Worm (Caenorhabditis elegans): ENCODE measurements around the gene rgs-5.
A peak's percentile ranks its signal among the peaks of the same experiment; 100 is the strongest.

Gene rgs-5

DNA sequence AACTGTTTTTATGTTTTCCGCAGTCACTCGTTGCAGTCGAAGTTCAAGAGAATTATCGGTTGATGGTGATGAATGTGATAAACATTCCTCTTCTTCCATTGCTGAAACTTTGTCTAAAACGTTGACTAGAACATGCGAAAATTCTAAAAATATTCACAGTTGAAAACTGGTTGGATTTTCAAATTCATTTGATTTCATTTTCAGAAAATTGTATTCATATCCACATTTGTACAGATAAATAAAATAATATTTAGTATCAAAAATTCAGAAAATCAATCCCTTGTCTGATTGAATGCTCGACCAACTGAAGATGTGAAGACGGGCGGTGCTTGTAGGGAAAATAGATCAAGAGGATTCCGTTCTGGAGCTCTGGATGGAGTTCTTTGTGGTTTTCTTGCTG, 20.6 kb upstream of the rgs-5 start, which contains the start of gene F54E7.9:
Gene F54E7.9, minus strand, starts transcription at position 101 of the 400 bp plus-strand sequence.
- TF ChIP-seq mel-28 (tag; optimal IDR thresholded peaks at IDR 0.05; ENCODE audit: borderline replicate concordance), result no peak
- TF ChIP-seq let-526 (GFP tag; IDR thresholded peaks at IDR 0.05), result no peak
- no peak for TF ChIP-seq lin-35 (GFP tag; optimal IDR thresholded peaks at IDR 0.05)
- no peak for TF ChIP-seq nhr-27 (tag; optimal IDR thresholded peaks at IDR 0.05)
- TF ChIP-seq hlh-12 (tag; optimal IDR thresholded peaks at IDR 0.05), result no peak
- no peak for TF ChIP-seq lin-26 (GFP tag; IDR thresholded peaks at IDR 0.05)
- TF ChIP-seq akir-1 (GFP tag; optimal IDR thresholded peaks at IDR 0.05), result no peak
- TF ChIP-seq lsy-27 (tag; optimal IDR thresholded peaks at IDR 0.05; ENCODE audit: borderline replicate concordance, insufficient read depth), result no peak
- TF ChIP-seq ZK185.1 (tag; optimal IDR thresholded peaks at IDR 0.05; ENCODE audit: poor library complexity, severe bottlenecking), result no peak

DNA sequence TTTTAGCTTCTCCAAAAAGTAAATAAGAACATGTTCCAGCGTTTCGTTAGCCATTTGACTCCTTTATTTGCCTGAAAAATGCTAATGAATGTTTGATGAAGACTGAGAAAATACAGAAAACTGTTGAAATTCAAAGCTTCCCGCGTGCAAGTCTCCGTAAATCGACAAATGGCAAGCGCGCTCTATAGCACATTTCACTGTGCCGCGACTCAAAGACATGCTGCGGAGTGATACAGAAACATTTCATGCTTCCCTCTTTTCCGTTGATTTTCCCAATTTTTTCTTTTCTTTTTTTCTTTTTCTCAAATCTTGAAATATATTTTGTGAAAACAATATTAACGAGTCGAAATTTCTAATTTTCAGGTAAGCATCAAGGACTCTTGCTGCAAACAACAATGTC, 19.4 kb upstream of the rgs-5 start, which contains the start of the genes ska-3 and rps-12:
Gene ska-3, minus strand, starts transcription at position 71 of the 400 bp plus-strand sequence.
Gene rps-12, plus strand, starts transcription at position 364 of the 400 bp plus-strand sequence.
- peak; percentile 94 for TF ChIP-seq C17E4.6 (GFP tag; IDR thresholded peaks at IDR 0.05)
- TF ChIP-seq efl-1 (GFP tag; optimal IDR thresholded peaks at IDR 0.05), result peak; percentile 93
- peak; percentile 96 for TF ChIP-seq rcor-1 (GFP tag; IDR thresholded peaks at IDR 0.05)
- TF ChIP-seq ceh-91 (GFP tag; IDR thresholded peaks at IDR 0.05), result peak; percentile 87
- TF ChIP-seq mcd-1 (GFP tag; IDR thresholded peaks at IDR 0.05), result peak; percentile 100
- TF ChIP-seq lin-40 (tag; optimal IDR thresholded peaks at IDR 0.05), result peak; percentile 97
- peak; percentile 96 for TF ChIP-seq let-526 (GFP tag; IDR thresholded peaks at IDR 0.05)
- TF ChIP-seq nhr-120 (GFP tag; IDR thresholded peaks at IDR 0.05), result no peak
- peak; percentile 96 for TF ChIP-seq pbrm-1 (GFP tag; IDR thresholded peaks at IDR 0.05)
- peak; percentile 78 for TF ChIP-seq snpc-4 (GFP tag; optimal IDR thresholded peaks at IDR 0.05)
- peak; percentile 77 to 88 (median 86) for TF ChIP-seq snpc-4 (tag; optimal IDR thresholded peaks at IDR 0.05)
- TF ChIP-seq attf-5 (GFP tag; optimal IDR thresholded peaks at IDR 0.05), result peak; percentile 99
- TF ChIP-seq attf-6 (GFP tag; IDR thresholded peaks at IDR 0.05), result no peak
- TF ChIP-seq mes-4 (tag; optimal IDR thresholded peaks at IDR 0.05), result no peak
- TF ChIP-seq F55B11.4 (tag; optimal IDR thresholded peaks at IDR 0.05; ENCODE audit: borderline replicate concordance, insufficient read depth), result no peak
- no peak for TF ChIP-seq T07F8.4 (tag; optimal IDR thresholded peaks at IDR 0.05)
- no peak for TF ChIP-seq ceh-79 (tag; optimal IDR thresholded peaks at IDR 0.05)
- TF ChIP-seq F22D6.2 (tag; optimal IDR thresholded peaks at IDR 0.05), result peak; percentile 69
- TF ChIP-seq sea-2 (GFP tag; IDR thresholded peaks at IDR 0.05), result no peak
- TF ChIP-seq zim-3 (tag; optimal IDR thresholded peaks at IDR 0.05), result peak; percentile 36
- peak; percentile 82 for TF ChIP-seq Y67H2A.10 (GFP tag; conservative IDR thresholded peaks at IDR 0.05)
- TF ChIP-seq ztf-25 (GFP tag; IDR thresholded peaks at IDR 0.05), result no peak
- peak; percentile 88 for TF ChIP-seq madf-10 (tag; optimal IDR thresholded peaks at IDR 0.05)
- TF ChIP-seq Y53G8AR.9 (GFP tag; conservative IDR thresholded peaks at IDR 0.05), result peak; percentile 98
- TF ChIP-seq pha-4 (tag; optimal IDR thresholded peaks at IDR 0.05), result peak; percentile 99
- TF ChIP-seq sptf-2 (GFP tag; optimal IDR thresholded peaks at IDR 0.05), result no peak
- peak; percentile 90 for TF ChIP-seq repo-1 (tag; optimal IDR thresholded peaks at IDR 0.05)
- peak; percentile 88 for TF ChIP-seq snpc-1.3 (tag; optimal IDR thresholded peaks at IDR 0.05; ENCODE audit: insufficient read depth)
- peak; percentile 91 for TF ChIP-seq K12H6.12 (tag; optimal IDR thresholded peaks at IDR 0.05)
- TF ChIP-seq lir-1 (GFP tag; conservative IDR thresholded peaks at IDR 0.05), result peak; percentile 95
- TF ChIP-seq F37B4.10 (GFP tag; IDR thresholded peaks at IDR 0.05), result no peak
- peak; percentile 85 for TF ChIP-seq somi-1 (GFP tag; optimal IDR thresholded peaks at IDR 0.05)
- TF ChIP-seq ceh-100 (GFP tag; IDR thresholded peaks at IDR 0.05), result peak; percentile 83
- no peak for TF ChIP-seq nhr-27 (tag; optimal IDR thresholded peaks at IDR 0.05)
- peak; percentile 96 for TF ChIP-seq nfyb-1 (GFP tag; IDR thresholded peaks at IDR 0.05)
- peak; percentile 77 for TF ChIP-seq madf-8 (GFP tag; conservative IDR thresholded peaks at IDR 0.05)
- peak; percentile 52; the same call in 1 of the 2 replicates for TF ChIP-seq ztf-28 (GFP tag; IDR thresholded peaks at IDR 0.05)
- peak; percentile 84 for TF ChIP-seq him-1 (tag; optimal IDR thresholded peaks at IDR 0.05)
- TF ChIP-seq F52B5.7 (tag; optimal IDR thresholded peaks at IDR 0.05), result peak; percentile 66
- no peak for TF ChIP-seq zfh-2 (GFP tag; conservative IDR thresholded peaks at IDR 0.05)
